Fruit fly (Drosophila melanogaster) S2 (cell line): ENCODE results near the gene Ktch.

ENCODE experiments used
- CG8478 ChIP-seq: fragments of >200 bp; optimal IDR thresholded peaks from 2 replicates; lab custom pipeline; 2018
- CTCF ChIP-seq, 2 experiments: fragments of >200 bp; optimal IDR thresholded peaks; 2 replicates each; lab custom pipeline; 2018

Ktch gene

dm6 chr3R:31130566-31130965, at the start of gene Ktch:
Gene Ktch (minus strand): TSS chr3R:31130666.
- TF ChIP-seq CTCF (optimal IDR thresholded peaks at IDR 0.05; lab: Kevin White, UChicago) = no peak
- no peak for TF ChIP-seq CG8478 (lab: Kevin White, UChicago)

dm6 chr3R:31168968-31169367, 38.5 kb upstream of the Ktch start, which contains the start of gene stops:
Gene stops (minus strand): TSS chr3R:31169106.
- no peak for TF ChIP-seq CTCF (optimal IDR thresholded peaks at IDR 0.05; lab: Kevin White, UChicago)
- no peak for TF ChIP-seq CG8478 (lab: Kevin White, UChicago)

dm6 chr3R:31168429-31168828, 38.0 kb upstream of the Ktch start:
- TF ChIP-seq CG8478 (lab: Kevin White, UChicago) = no peak
- no peak for TF ChIP-seq CTCF (optimal IDR thresholded peaks at IDR 0.05; lab: Kevin White, UChicago)

- TF ChIP-seq CG8478 (lab: Kevin White, UChicago) (no peak), CTCF (optimal IDR thresholded peaks at IDR 0.05; lab: Kevin White, UChicago) (no peak)
These were observed 16.5 kb upstream of the Ktch start for dm6 chr3R:31146920-31147319.

- TF ChIP-seq CG8478 (lab: Kevin White, UChicago) (no peak), CTCF (optimal IDR thresholded peaks at IDR 0.05; lab: Kevin White, UChicago) (no peak)
These were observed 11.2 kb upstream of the Ktch start for dm6 chr3R:31141691-31142090.

- TF ChIP-seq CG8478 (lab: Kevin White, UChicago) = no peak
- TF ChIP-seq CTCF (optimal IDR thresholded peaks at IDR 0.05; lab: Kevin White, UChicago) = peak; percentile 66 to 67
These were observed 3.6 kb upstream of the Ktch start, which contains the start of gene Gycbeta100B for dm6 chr3R:31134056-31134455. Gene Gycbeta100B (plus strand): TSS chr3R:31134392.

dm6 chr3R:31127357-31127775, 3.1 kb downstream of the Ktch start:
- no peak for TF ChIP-seq CG8478 (lab: Kevin White, UChicago)
- no peak for TF ChIP-seq CTCF (optimal IDR thresholded peaks at IDR 0.05; lab: Kevin White, UChicago)

- no peak for TF ChIP-seq CG8478 (lab: Kevin White, UChicago)
- TF ChIP-seq CTCF (optimal IDR thresholded peaks at IDR 0.05; lab: Kevin White, UChicago) = no peak
These were observed 4.7 kb downstream of the Ktch start, which contains the start of gene CG15554 for dm6 chr3R:31125746-31126199. Gene CG15554 (plus strand): TSS chr3R:31126149.

- TF ChIP-seq CG8478 (lab: Kevin White, UChicago) = no peak
- no peak for TF ChIP-seq CTCF (optimal IDR thresholded peaks at IDR 0.05; lab: Kevin White, UChicago)
These were observed 7.2 kb downstream of the Ktch start, which contains the start of gene Prosalpha3T for dm6 chr3R:31123315-31123714. Gene Prosalpha3T (minus strand): TSS chr3R:31123415.

- TF ChIP-seq CG8478 (lab: Kevin White, UChicago) (no peak), CTCF (optimal IDR thresholded peaks at IDR 0.05; lab: Kevin White, UChicago) (no peak)
These were observed 10.5 kb downstream of the Ktch start for dm6 chr3R:31119854-31120423.

dm6 chr3R:31109126-31109525, 21.3 kb downstream of the Ktch start, which contains the start of gene Mayo:
Gene Mayo (minus strand): TSS chr3R:31109191.
- TF ChIP-seq CTCF (optimal IDR thresholded peaks at IDR 0.05; lab: Kevin White, UChicago) (no peak), CG8478 (lab: Kevin White, UChicago) (no peak)

- TF ChIP-seq CTCF (optimal IDR thresholded peaks at IDR 0.05; lab: Kevin White, UChicago) = no peak
- TF ChIP-seq CG8478 (lab: Kevin White, UChicago) = no peak
These were observed 29.4 kb downstream of the Ktch start, which contains the start of gene CG15553 for dm6 chr3R:31101069-31101468. Gene CG15553 (minus strand): TSS chr3R:31101169.

- TF ChIP-seq CTCF (optimal IDR thresholded peaks at IDR 0.05; lab: Kevin White, UChicago) (no peak), CG8478 (lab: Kevin White, UChicago) (no peak)
These were observed 33.2 kb downstream of the Ktch start, which contains the start of gene CG11317 for dm6 chr3R:31097221-31097620. Gene CG11317 (minus strand): TSS chr3R:31097321.

- TF ChIP-seq CG8478 (lab: Kevin White, UChicago) (no peak), CTCF (optimal IDR thresholded peaks at IDR 0.05; lab: Kevin White, UChicago) (no peak)
These were observed 40.5 kb downstream of the Ktch start for dm6 chr3R:31089985-31090384.

- TF ChIP-seq CTCF (optimal IDR thresholded peaks at IDR 0.05; lab: Kevin White, UChicago) (peak; percentile 48 to 56), CG8478 (lab: Kevin White, UChicago) (no peak)
These were observed 44.1 kb downstream of the Ktch start for dm6 chr3R:31086394-31086793.
